Worm (Caenorhabditis elegans) whole organism, L1 larva: Measurements from ENCODE around the gene F47B10.3.

Experiments
- C16A3.4 ChIP-seq: fragments of 150-350 bp; optimal IDR thresholded peaks from 2 replicates; lab custom pipeline; 2014; ENCODE audit warnings: missing biosample characterization, missing genetic modification characterization
- aha-1 ChIP-seq: fragments of 150-350 bp; optimal IDR thresholded peaks from 2 replicates; lab custom pipeline; 2014; ENCODE audit warnings: missing biosample characterization, missing genetic modification characterization
- alr-1 ChIP-seq: fragments of 200-800 bp; sonication (Bioruptor generic); optimal IDR thresholded peaks from 2 replicates; lab custom pipeline; 2018; ENCODE audit warnings: borderline replicate concordance, mild to moderate bottlenecking, missing genetic modification characterization, missing compliant biosample characterization
- aly-2 ChIP-seq: fragments of 150-350 bp; optimal IDR thresholded peaks from 2 replicates; lab custom pipeline; 2014; ENCODE audit warnings: missing biosample characterization, missing genetic modification characterization
- ceh-63 ChIP-seq: fragments of 200-800 bp; sonication (Bioruptor generic); optimal IDR thresholded peaks from 2 replicates; lab custom pipeline; 2018; ENCODE audit warnings: mild to moderate bottlenecking, missing genetic modification characterization, missing compliant biosample characterization
- ceh-8 ChIP-seq: fragments of 200-800 bp; sonication (Bioruptor generic); optimal IDR thresholded peaks from 2 replicates; lab custom pipeline; 2018; ENCODE audit warnings: mild to moderate bottlenecking, missing genetic modification characterization, moderate library complexity, missing compliant biosample characterization
- ceh-82 ChIP-seq, 3 experiments: fragments of 150-350 bp in 1 of 3; sonication (generic microtip) in 2 of 3; optimal IDR thresholded peaks; 2 replicates each; lab custom pipeline; 2014 to 2017; ENCODE audit warnings: missing biosample characterization in 3 of 3, missing genetic modification characterization in 3 of 3
- efl-1 ChIP-seq, 4 experiments: fragments of 150-350 bp; optimal IDR thresholded peaks in 3 of 4; peaks in 1 of 4; 1 replicate in 1 of 4; 2 replicates in 3 of 4; lab custom pipeline; 2014; ENCODE audit warnings: missing biosample characterization in 2 of 4, missing genetic modification characterization in 2 of 4, missing genetic modification reagents in 2 of 4
- efl-3 ChIP-seq: fragments of 200-800 bp; sonication (Bioruptor generic); optimal IDR thresholded peaks from 2 replicates; lab custom pipeline; 2018; ENCODE audit warnings: mild to moderate bottlenecking, missing genetic modification characterization, missing compliant biosample characterization
- egl-27 ChIP-seq, 2 experiments: fragments of 150-350 bp in 1 of 2; sonication (generic microtip); optimal IDR thresholded peaks; 3 replicates each; lab custom pipeline; 2017 to 2018; ENCODE audit warnings: missing biosample characterization in 2 of 2, missing genetic modification characterization in 2 of 2, missing genetic modification reagents in 2 of 2
- elt-2 ChIP-seq: sonication (generic microtip); optimal IDR thresholded peaks from 2 replicates; lab custom pipeline; 2016; ENCODE audit warnings: missing genetic modification characterization, mild to moderate bottlenecking, inconsistent platforms, missing compliant biosample characterization, missing genetic modification reagents
- elt-3 ChIP-seq, 6 experiments: fragments of 150-350 bp in 1 of 6; sonication (generic microtip); optimal IDR thresholded peaks; 2 replicates each; lab custom pipeline; 2017 to 2018; ENCODE audit warnings: missing biosample characterization in 6 of 6, missing genetic modification characterization in 6 of 6, inconsistent platforms in 1 of 6
- fkh-10 ChIP-seq: sonication (generic microtip); optimal IDR thresholded peaks from 2 replicates; lab custom pipeline; 2017; ENCODE audit warnings: missing biosample characterization, missing genetic modification reagents, missing genetic modification characterization
- fkh-8 ChIP-seq: sonication (generic microtip); optimal IDR thresholded peaks from 2 replicates; lab custom pipeline; 2016; ENCODE audit warnings: mild to moderate bottlenecking, missing genetic modification characterization, missing compliant biosample characterization
- isw-1 ChIP-seq: fragments of 200-800 bp; sonication (Bioruptor generic); IDR thresholded peaks from 2 replicates; pipeline ENCODE4 v1.3.6; 2022; ENCODE audit warnings: missing genetic modification characterization, missing compliant biosample characterization
- jun-1 ChIP-seq: fragments of 150-350 bp; optimal IDR thresholded peaks from 2 replicates; lab custom pipeline; 2014; ENCODE audit warnings: missing biosample characterization, missing genetic modification reagents, missing genetic modification characterization
- lin-14 ChIP-seq: fragments of 200-800 bp; sonication (Bioruptor generic); optimal IDR thresholded peaks from 2 replicates; lab custom pipeline; 2018; ENCODE audit warnings: mild to moderate bottlenecking, missing genetic modification characterization, moderate library complexity, missing compliant biosample characterization
- lin-35 ChIP-seq, 2 experiments: fragments of 150-350 bp; optimal IDR thresholded peaks; 2 replicates each; lab custom pipeline; 2014; ENCODE audit warnings: missing biosample characterization in 2 of 2, missing genetic modification characterization in 2 of 2, missing genetic modification reagents in 2 of 2
- nhr-12 ChIP-seq: sonication (generic microtip); optimal IDR thresholded peaks from 2 replicates; lab custom pipeline; 2017; ENCODE audit warnings: missing biosample characterization, missing genetic modification characterization
- nhr-20 ChIP-seq: sonication (generic microtip); optimal IDR thresholded peaks from 2 replicates; lab custom pipeline; 2016; ENCODE audit warnings: mild to moderate bottlenecking, missing genetic modification characterization, missing compliant biosample characterization
- nhr-28 ChIP-seq: fragments of 150-350 bp; optimal IDR thresholded peaks from 2 replicates; lab custom pipeline; 2014; ENCODE audit warnings: missing biosample characterization, missing genetic modification characterization
- nhr-71 ChIP-seq: sonication (generic microtip); optimal IDR thresholded peaks from 2 replicates; lab custom pipeline; 2016; ENCODE audit warnings: mild to moderate bottlenecking, missing genetic modification characterization, moderate library complexity, missing compliant biosample characterization
- nhr-85 ChIP-seq: sonication (generic microtip); peaks from one replicate; lab custom pipeline; 2016; ENCODE audit warnings: missing genetic modification characterization, inconsistent platforms, missing compliant biosample characterization
- pax-3 ChIP-seq: fragments of 200-800 bp; sonication (Bioruptor generic); optimal IDR thresholded peaks from 2 replicates; lab custom pipeline; 2018; ENCODE audit warnings: mild to moderate bottlenecking, missing genetic modification characterization, moderate library complexity, missing compliant biosample characterization
- pqm-1 ChIP-seq: sonication (generic microtip); optimal IDR thresholded peaks from 3 replicates; lab custom pipeline; 2017; ENCODE audit warnings: missing biosample characterization, missing genetic modification characterization
- snpc-4 ChIP-seq: fragments of 150-350 bp; optimal IDR thresholded peaks from 2 replicates; lab custom pipeline; 2014; ENCODE audit warnings: missing biosample characterization, missing genetic modification characterization
- sox-4 ChIP-seq: sonication (generic microtip); optimal IDR thresholded peaks from 2 replicates; lab custom pipeline; 2016; ENCODE audit warnings: missing genetic modification characterization, missing compliant biosample characterization
- sup-37 ChIP-seq: fragments of 200-800 bp; sonication (Bioruptor generic); optimal IDR thresholded peaks from 2 replicates; lab custom pipeline; 2018; ENCODE audit warnings: mild to moderate bottlenecking, missing genetic modification characterization, missing compliant biosample characterization
- swsn-7 ChIP-seq: sonication (generic microtip); optimal IDR thresholded peaks from 2 replicates; lab custom pipeline; 2016; ENCODE audit warnings: missing genetic modification characterization, missing compliant biosample characterization
- unc-62 ChIP-seq: fragments of 150-350 bp; optimal IDR thresholded peaks from 2 replicates; lab custom pipeline; 2014; ENCODE audit warnings: missing biosample characterization, missing genetic modification reagents, missing genetic modification characterization
- unc-86 ChIP-seq: sonication (generic microtip); optimal IDR thresholded peaks from 2 replicates; lab custom pipeline; 2016; ENCODE audit warnings: missing genetic modification characterization, missing compliant biosample characterization
- unc-98 ChIP-seq: fragments of 200-800 bp; sonication (Bioruptor generic); IDR thresholded peaks from 2 replicates; pipeline ENCODE4 v1.3.6; 2022; ENCODE audit warnings: missing genetic modification characterization, missing compliant biosample characterization
- xbp-1 ChIP-seq: sonication (generic microtip); optimal IDR thresholded peaks from 2 replicates; lab custom pipeline; 2016; ENCODE audit warnings: missing genetic modification characterization, missing compliant biosample characterization

F47B10.3 gene

DNA sequence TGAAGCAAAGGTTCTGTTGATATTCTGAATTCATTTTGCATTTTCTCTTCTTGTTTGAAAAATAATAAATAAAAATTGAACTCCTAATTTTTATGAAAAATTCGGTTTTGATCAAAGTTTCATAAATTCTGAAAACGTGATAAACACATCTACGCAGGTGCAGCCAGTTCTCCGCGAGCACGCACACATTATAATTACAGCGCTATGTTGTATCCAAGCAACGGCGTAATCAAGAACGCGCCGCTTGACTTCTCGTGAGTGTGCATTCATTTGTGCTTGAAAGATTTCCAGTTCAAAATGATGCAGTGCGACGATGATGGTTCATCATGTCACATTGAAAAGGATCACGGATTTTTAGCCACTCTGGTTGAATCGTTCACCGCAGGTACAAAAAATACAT lies at the start of gene F47B10.3:
Gene F47B10.3, plus strand, starts transcription at position 301 of the 400 bp plus-strand sequence.
- TF ChIP-seq sox-4 (tag; lab: Kevin White, UChicago) (no peak), fkh-8 (tag; lab: Kevin White, UChicago) (peak; percentile 25), snpc-4 (tag; lab: Kevin White, UChicago) (no peak), efl-1 (optimal IDR thresholded peaks at IDR 0.05; lab: Kevin White, UChicago) (no peak), efl-1 (GFP tag; optimal IDR thresholded peaks at IDR 0.05 in 1 of 2; lab: Kevin White, UChicago) (peak in 1 of 2 experiments; percentile 67), pax-3 (tag; lab: Kevin White, UChicago) (no peak), aha-1 (tag; lab: Kevin White, UChicago) (no peak), ceh-82 (tag; optimal IDR thresholded peaks at IDR 0.05; lab: Kevin White, UChicago) (no peak), fkh-10 (GFP tag; lab: Kevin White, UChicago) (no peak)
- TF ChIP-seq, all 84 proteins: peak for 2

DNA sequence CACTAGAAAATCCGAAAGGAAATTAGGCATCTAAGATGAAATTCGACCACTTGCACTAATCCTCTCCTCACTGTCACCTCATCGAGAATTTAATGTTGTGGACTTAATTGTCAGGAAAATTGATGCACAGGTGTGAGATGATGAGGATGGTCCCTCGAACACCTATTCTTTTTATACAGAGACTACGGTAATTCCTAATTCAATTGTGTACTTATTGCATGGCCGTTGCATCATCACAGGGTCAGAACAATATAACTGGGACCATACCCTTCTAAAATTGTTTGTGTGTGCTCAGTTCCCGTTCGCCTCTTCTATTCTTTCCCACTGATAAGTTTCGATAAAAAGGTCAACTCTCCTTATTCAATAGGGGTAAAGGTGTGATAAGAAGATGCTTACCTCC lies 47.9 kb upstream of the F47B10.3 start:
- TF ChIP-seq sup-37 (GFP tag; lab: Kevin White, UChicago) (no peak), elt-2 (tag; lab: Kevin White, UChicago) (peak; percentile 27), unc-98 (GFP tag; lab: Robert Waterston, UW) (no peak)
- TF ChIP-seq, all 84 proteins: peak for 1

DNA sequence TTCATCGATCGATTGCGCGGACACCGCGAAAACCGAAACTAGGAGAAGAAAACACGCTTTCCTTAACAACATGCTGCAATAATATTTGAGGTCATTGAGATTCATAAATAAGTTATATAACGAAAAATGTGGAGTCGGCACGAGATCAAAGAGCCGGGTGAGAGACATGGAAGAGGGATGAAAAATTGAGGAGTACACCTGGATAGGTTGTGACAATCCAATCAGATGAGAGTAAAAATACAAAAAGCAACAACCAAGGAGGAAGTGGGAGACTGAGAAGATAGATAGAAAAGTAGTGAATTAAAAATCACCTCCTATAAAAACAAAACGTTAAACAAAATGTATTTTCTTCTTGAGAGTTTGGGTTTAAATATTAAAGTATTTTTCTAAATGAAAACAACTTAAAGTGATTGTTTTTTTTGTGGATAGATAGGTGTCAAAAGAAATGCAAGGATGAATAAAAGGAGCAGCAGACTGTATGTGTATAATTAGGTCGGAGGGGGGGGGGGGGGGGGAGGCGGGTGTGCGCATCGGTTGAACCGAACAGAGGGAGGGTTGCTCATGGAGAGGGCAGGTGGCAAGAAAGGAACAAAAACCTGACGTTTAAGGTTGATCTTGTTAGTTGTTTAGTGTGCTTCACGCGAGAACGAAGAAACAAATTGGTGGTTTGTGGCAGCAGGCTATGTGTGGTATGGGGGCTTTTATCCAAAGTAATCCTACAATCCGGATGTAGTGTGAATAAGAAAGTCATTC lies 47.2 kb upstream of the F47B10.3 start, which contains the start of gene C05A9.2:
Gene C05A9.2, minus strand, starts transcription at position 73 of the 753 bp plus-strand sequence.
- TF ChIP-seq alr-1 (tag; lab: Kevin White, UChicago): no peak

DNA sequence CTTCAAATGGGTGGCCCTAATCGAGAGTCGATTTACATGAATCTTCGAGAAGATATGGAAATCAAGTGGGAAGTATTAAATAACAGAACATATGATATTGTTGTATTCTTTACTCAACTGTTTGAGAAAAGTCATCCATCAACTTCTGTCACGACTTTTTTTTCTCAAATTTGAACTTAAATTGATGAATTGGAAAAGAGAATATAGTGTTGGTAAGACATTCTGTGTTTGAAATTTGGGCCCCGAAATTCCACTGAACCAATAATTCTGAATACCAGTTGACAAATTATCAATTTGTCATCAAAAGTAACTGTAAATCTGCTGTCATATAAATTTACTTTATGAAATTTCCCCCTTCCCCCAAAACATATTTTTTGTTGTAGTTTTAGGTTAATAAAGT lies 45.1 kb upstream of the F47B10.3 start:
- no peak for TF ChIP-seq ceh-63 (GFP tag; lab: Kevin White, UChicago)
- no peak for TF ChIP-seq unc-86 (tag; lab: Kevin White, UChicago)
- peak; percentile 70 for TF ChIP-seq nhr-85 (tag; lab: Kevin White, UChicago)
- no peak for TF ChIP-seq nhr-12 (tag; lab: Kevin White, UChicago)
- TF ChIP-seq aha-1 (tag; lab: Kevin White, UChicago): no peak
- TF ChIP-seq nhr-20 (tag; lab: Kevin White, UChicago): peak; percentile 54
- TF ChIP-seq elt-3 (tag; optimal IDR thresholded peaks at IDR 0.05; lab: Kevin White, UChicago): no peak
- TF ChIP-seq swsn-7 (tag; lab: Kevin White, UChicago): no peak
- peak; percentile 12 for TF ChIP-seq nhr-71 (tag; lab: Kevin White, UChicago)
- TF ChIP-seq egl-27 (tag; optimal IDR thresholded peaks at IDR 0.05; lab: Kevin White, UChicago): no peak
- no peak for TF ChIP-seq jun-1
- TF ChIP-seq snpc-4 (tag; lab: Kevin White, UChicago): no peak
- TF ChIP-seq lin-35 (GFP tag; optimal IDR thresholded peaks at IDR 0.05; lab: Kevin White, UChicago): peak in 1 of 2 experiments; percentile 34
- TF ChIP-seq lin-14: peak; percentile 8
- no peak for TF ChIP-seq efl-3
- TF ChIP-seq, all 84 proteins: peak for 5

DNA sequence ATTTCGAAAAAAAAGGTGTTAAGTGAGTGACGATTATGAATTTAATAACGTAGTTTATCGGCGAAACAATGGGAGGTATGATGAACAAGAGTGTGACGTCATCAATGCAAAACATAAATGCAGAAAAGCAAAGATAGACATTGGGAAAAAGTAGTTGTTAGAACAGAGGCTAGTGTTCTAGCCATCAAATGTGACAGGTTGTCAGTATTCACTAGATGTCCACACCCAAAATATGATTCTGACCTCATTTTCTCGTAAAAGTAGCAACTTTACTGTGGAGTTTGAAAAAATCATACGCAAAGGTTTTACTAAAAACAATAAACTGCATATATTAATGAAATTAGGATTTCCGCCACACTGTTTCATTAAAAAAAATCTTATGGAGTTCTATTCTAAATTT lies 40.8 kb upstream of the F47B10.3 start:
- TF ChIP-seq pqm-1 (tag; lab: Kevin White, UChicago): no peak
- no peak for TF ChIP-seq xbp-1 (tag; lab: Kevin White, UChicago)
- no peak for TF ChIP-seq C16A3.4 (tag; lab: Kevin White, UChicago)
- no peak for TF ChIP-seq nhr-71 (tag; lab: Kevin White, UChicago)
- TF ChIP-seq unc-62 (GFP tag; lab: Kevin White, UChicago): no peak
- TF ChIP-seq aly-2 (tag; lab: Kevin White, UChicago): no peak
- TF ChIP-seq swsn-7 (tag; lab: Kevin White, UChicago): no peak
- TF ChIP-seq pax-3 (tag; lab: Kevin White, UChicago): no peak
- no peak for TF ChIP-seq nhr-28 (tag; lab: Kevin White, UChicago)
- TF ChIP-seq isw-1 (GFP tag; lab: Robert Waterston, UW): no peak
- TF ChIP-seq ceh-8 (GFP tag; lab: Kevin White, UChicago): no peak
- no peak for TF ChIP-seq jun-1
- TF ChIP-seq snpc-4 (tag; lab: Kevin White, UChicago): no peak
- no peak for TF ChIP-seq alr-1 (tag; lab: Kevin White, UChicago)
